Fruit fly (Drosophila melanogaster) whole organism, embryonic: ENCODE measurements around the gene HIP-R.

Source experiments
- ATbp ChIP-seq: fragments of 200-800 bp; sonication (Bioruptor generic); optimal IDR thresholded peaks from 2 replicates; lab custom pipeline; 2017; ENCODE audit warnings: missing biosample characterization, mild to moderate bottlenecking, missing genetic modification characterization, missing genetic modification reagents
- Abd-B ChIP-seq: fragments of 200-800 bp; sonication (Bioruptor generic); optimal IDR thresholded peaks from 2 replicates; lab custom pipeline; 2018; ENCODE audit warnings: missing biosample characterization, mild to moderate bottlenecking, missing genetic modification characterization, moderate library complexity
- Bdp1 ChIP-seq: fragments of 200-800 bp; sonication (Bioruptor generic); optimal IDR thresholded peaks from 3 replicates; lab custom pipeline; 2016; ENCODE audit warnings: missing biosample characterization, missing genetic modification characterization
- CG10979 ChIP-seq: fragments of 200-800 bp; sonication (Bioruptor generic); optimal IDR thresholded peaks from 2 replicates; lab custom pipeline; 2018; ENCODE audit warnings: missing biosample characterization, mild to moderate bottlenecking, missing genetic modification characterization, moderate library complexity
- CG11247 ChIP-seq: fragments of 200-800 bp; sonication (Bioruptor generic); IDR thresholded peaks from 2 replicates; pipeline ENCODE4 v1.3.6; 2022; ENCODE audit warnings: missing biosample characterization, missing genetic modification characterization
- CG11696 ChIP-seq: fragments of 200-800 bp; sonication (Bioruptor generic); IDR thresholded peaks from 2 replicates; pipeline ENCODE4 v1.3.6; 2022; ENCODE audit warnings: missing biosample characterization, missing genetic modification characterization
- CG14860 ChIP-seq: fragments of 200-800 bp; sonication (Bioruptor generic); IDR thresholded peaks from 3 replicates; pipeline ENCODE4 v1.3.6; 2022; ENCODE audit warnings: missing biosample characterization, missing genetic modification characterization; ENCODE audit not compliant: partially characterized antibody
- CG1602 ChIP-seq: fragments of 200-800 bp; sonication (Bioruptor generic); optimal IDR thresholded peaks from 3 replicates; lab custom pipeline; 2016; ENCODE audit warnings: missing biosample characterization, missing genetic modification characterization
- CG17359 ChIP-seq: fragments of 200-800 bp; sonication (Bioruptor generic); optimal IDR thresholded peaks from 3 replicates; lab custom pipeline; 2018; ENCODE audit warnings: missing biosample characterization, mild to moderate bottlenecking, missing genetic modification characterization, moderate library complexity
- CG17361 ChIP-seq: fragments of 200-800 bp; sonication (Bioruptor generic); IDR thresholded peaks from 3 replicates; pipeline ENCODE4 v1.3.6; 2022; ENCODE audit warnings: missing biosample characterization, missing genetic modification characterization
- CG17568 ChIP-seq: fragments of 200-800 bp; sonication (Bioruptor generic); optimal IDR thresholded peaks from 2 replicates; lab custom pipeline; 2018; ENCODE audit warnings: missing biosample characterization, mild to moderate bottlenecking, missing genetic modification characterization, moderate library complexity
- CG17802 ChIP-seq: fragments of 200-800 bp; sonication (Bioruptor generic); optimal IDR thresholded peaks from 2 replicates; lab custom pipeline; 2018; ENCODE audit warnings: missing biosample characterization, mild to moderate bottlenecking, missing genetic modification characterization, moderate library complexity
- CG18619 ChIP-seq: fragments of 200-800 bp; sonication (Bioruptor generic); optimal IDR thresholded peaks from 3 replicates; lab custom pipeline; 2017; ENCODE audit warnings: missing biosample characterization, mild to moderate bottlenecking, missing genetic modification characterization
- CG2120 ChIP-seq: fragments of 200-800 bp; sonication (Bioruptor generic); optimal IDR thresholded peaks from 3 replicates; lab custom pipeline; 2016; ENCODE audit warnings: missing biosample characterization, missing genetic modification characterization
- CG2202 ChIP-seq: fragments of 200-800 bp; sonication (Bioruptor generic); optimal IDR thresholded peaks from 2 replicates; lab custom pipeline; 2018; ENCODE audit warnings: missing biosample characterization, mild to moderate bottlenecking, missing genetic modification characterization
- CG31441 ChIP-seq: fragments of 200-800 bp; sonication (Bioruptor generic); IDR thresholded peaks from 2 replicates; pipeline ENCODE4 v1.3.6; 2022; ENCODE audit warnings: missing biosample characterization, missing genetic modification characterization
- CG4617 ChIP-seq: fragments of 200-800 bp; sonication (Bioruptor generic); optimal IDR thresholded peaks from 3 replicates; lab custom pipeline; 2016; ENCODE audit warnings: missing biosample characterization, missing genetic modification characterization, borderline replicate concordance
- CG5953 ChIP-seq: fragments of 200-800 bp; sonication (Bioruptor generic); IDR thresholded peaks from 2 replicates; pipeline ENCODE4 v1.3.6; 2022; ENCODE audit warnings: missing biosample characterization, missing genetic modification characterization
- CG7556 ChIP-seq: fragments of 200-800 bp; sonication (Bioruptor generic); optimal IDR thresholded peaks from 2 replicates; lab custom pipeline; 2017; ENCODE audit warnings: missing biosample characterization, mild to moderate bottlenecking, missing genetic modification characterization
- CG7786 ChIP-seq: fragments of 200-800 bp; sonication (Bioruptor generic); optimal IDR thresholded peaks from 2 replicates; lab custom pipeline; 2016; ENCODE audit warnings: missing biosample characterization, missing genetic modification characterization
- CG8359 ChIP-seq: fragments of 200-800 bp; sonication (Bioruptor generic); optimal IDR thresholded peaks from 2 replicates; lab custom pipeline; 2017; ENCODE audit warnings: missing biosample characterization, mild to moderate bottlenecking, missing genetic modification characterization, borderline replicate concordance
- CG9609 ChIP-seq: fragments of 200-800 bp; sonication (Bioruptor generic); optimal IDR thresholded peaks from 3 replicates; lab custom pipeline; 2016; ENCODE audit warnings: missing biosample characterization, missing genetic modification characterization
- Camta ChIP-seq: fragments of 200-800 bp; sonication (Bioruptor generic); optimal IDR thresholded peaks from 2 replicates; lab custom pipeline; 2016; ENCODE audit warnings: missing biosample characterization, missing genetic modification characterization
- Dek ChIP-seq: fragments of 200-800 bp; sonication (Bioruptor generic); optimal IDR thresholded peaks from 3 replicates; lab custom pipeline; 2019; ENCODE audit warnings: missing biosample characterization, mild to moderate bottlenecking, missing genetic modification characterization, moderate library complexity
- Dref ChIP-seq: fragments of 200-800 bp; sonication (Bioruptor generic); IDR thresholded peaks from 2 replicates; pipeline ENCODE4 v1.3.6; 2022; ENCODE audit warnings: missing biosample characterization, missing genetic modification characterization
- ERR ChIP-seq: fragments of 200-800 bp; sonication (Bioruptor generic); optimal IDR thresholded peaks from 2 replicates; lab custom pipeline; 2016; ENCODE audit warnings: missing biosample characterization, missing genetic modification characterization
- GATAe ChIP-seq: fragments of 200-800 bp; sonication (Bioruptor generic); conservative IDR thresholded peaks from 2 replicates; pipeline ENCODE4 v1.3.6; 2022; ENCODE audit warnings: missing biosample characterization, missing genetic modification characterization
- Hey ChIP-seq: fragments of 200-800 bp; sonication (Bioruptor generic); optimal IDR thresholded peaks from 3 replicates; lab custom pipeline; 2018; ENCODE audit warnings: missing biosample characterization, mild to moderate bottlenecking, missing genetic modification characterization
- Rfx ChIP-seq: fragments of 200-800 bp; sonication (Bioruptor generic); IDR thresholded peaks from 2 replicates; pipeline ENCODE4 v1.3.6; 2022; ENCODE audit warnings: missing biosample characterization, missing genetic modification characterization
- Rx ChIP-seq: fragments of 200-800 bp; sonication (Bioruptor generic); IDR thresholded peaks from 2 replicates; pipeline ENCODE4 v1.3.6; 2022; ENCODE audit warnings: missing biosample characterization, missing genetic modification characterization
- Six4 ChIP-seq: fragments of 200-800 bp; sonication (Bioruptor generic); optimal IDR thresholded peaks from 2 replicates; lab custom pipeline; 2016; ENCODE audit warnings: missing biosample characterization, missing genetic modification characterization
- Spps ChIP-seq: fragments of 200-800 bp; sonication (Bioruptor generic); optimal IDR thresholded peaks from 2 replicates; lab custom pipeline; 2018; ENCODE audit warnings: missing biosample characterization, mild to moderate bottlenecking, missing genetic modification characterization
- aop ChIP-seq: fragments of 200-800 bp; sonication (Bioruptor generic); IDR thresholded peaks from 2 replicates; pipeline ENCODE4 v1.3.6; 2022; ENCODE audit warnings: missing biosample characterization, missing genetic modification characterization
- bbx ChIP-seq: fragments of 200-800 bp; sonication (Bioruptor generic); IDR thresholded peaks from 2 replicates; pipeline ENCODE4 v1.3.6; 2022; ENCODE audit warnings: missing biosample characterization, missing genetic modification characterization; ENCODE audit not compliant: partially characterized antibody
- cg ChIP-seq: fragments of 200-800 bp; sonication (Bioruptor generic); optimal IDR thresholded peaks from 3 replicates; lab custom pipeline; 2019; ENCODE audit warnings: missing biosample characterization, mild to moderate bottlenecking, missing genetic modification characterization, moderate library complexity
- crol ChIP-seq: fragments of 200-800 bp; sonication (Bioruptor generic); IDR thresholded peaks from 2 replicates; pipeline ENCODE4 v1.3.6; 2022; ENCODE audit warnings: missing biosample characterization, missing genetic modification characterization
- da ChIP-seq: fragments of 200-800 bp; sonication (Bioruptor generic); optimal IDR thresholded peaks from 2 replicates; lab custom pipeline; 2016; ENCODE audit warnings: missing biosample characterization, missing genetic modification characterization
- danr ChIP-seq: fragments of 200-800 bp; sonication (Bioruptor generic); IDR thresholded peaks from 2 replicates; pipeline ENCODE4 v1.3.6; 2022; ENCODE audit warnings: missing biosample characterization, missing genetic modification characterization
- dati ChIP-seq: fragments of 200-800 bp; sonication (Bioruptor generic); IDR thresholded peaks from 2 replicates; pipeline ENCODE4 v1.3.6; 2022; ENCODE audit warnings: missing biosample characterization, missing genetic modification characterization
- grn ChIP-seq: fragments of 200-800 bp; sonication (Bioruptor generic); optimal IDR thresholded peaks from 3 replicates; lab custom pipeline; 2017; ENCODE audit warnings: missing biosample characterization, missing genetic modification characterization
- h ChIP-seq: fragments of >200 bp; optimal IDR thresholded peaks from 2 replicates; lab custom pipeline; 2017
- hb ChIP-seq: fragments of 200-800 bp; sonication (Bioruptor generic); IDR thresholded peaks from 3 replicates; pipeline ENCODE4 v1.3.6; 2022; ENCODE audit warnings: missing biosample characterization, missing genetic modification characterization; ENCODE audit not compliant: partially characterized antibody
- her ChIP-seq: fragments of 200-800 bp; sonication (Bioruptor generic); optimal IDR thresholded peaks from 2 replicates; lab custom pipeline; 2016; ENCODE audit warnings: missing biosample characterization, missing genetic modification characterization
- nerfin-1 ChIP-seq: fragments of 200-800 bp; sonication (Bioruptor generic); optimal IDR thresholded peaks from 3 replicates; lab custom pipeline; 2019; ENCODE audit warnings: missing biosample characterization, mild to moderate bottlenecking, missing genetic modification characterization, moderate library complexity
- phol ChIP-seq: fragments of 200-800 bp; sonication (Bioruptor generic); optimal IDR thresholded peaks from 3 replicates; lab custom pipeline; 2018; ENCODE audit warnings: missing biosample characterization, mild to moderate bottlenecking, missing genetic modification characterization, moderate library complexity
- pum ChIP-seq: fragments of 200-800 bp; sonication (Bioruptor generic); optimal IDR thresholded peaks from 2 replicates; lab custom pipeline; 2016; ENCODE audit warnings: missing biosample characterization, missing genetic modification characterization
- sim ChIP-seq: fragments of 200-800 bp; sonication (Bioruptor generic); IDR thresholded peaks from 2 replicates; pipeline ENCODE4 v1.3.6; 2022; ENCODE audit warnings: missing biosample characterization, missing genetic modification characterization
- tgo ChIP-seq: fragments of 200-800 bp; sonication (Bioruptor generic); IDR thresholded peaks from 3 replicates; pipeline ENCODE4 v1.3.6; 2022; ENCODE audit warnings: missing biosample characterization, missing genetic modification characterization
- unc-4 ChIP-seq: fragments of 200-800 bp; sonication (Bioruptor generic); IDR thresholded peaks from 2 replicates; pipeline ENCODE4 v1.3.6; 2022; ENCODE audit warnings: missing biosample characterization, missing genetic modification characterization; ENCODE audit not compliant: partially characterized antibody
- vfl ChIP-seq: fragments of 200-800 bp; sonication (Bioruptor generic); optimal IDR thresholded peaks from 2 replicates; lab custom pipeline; 2016; ENCODE audit warnings: missing biosample characterization, missing genetic modification characterization

The HIP-R gene

DNA sequence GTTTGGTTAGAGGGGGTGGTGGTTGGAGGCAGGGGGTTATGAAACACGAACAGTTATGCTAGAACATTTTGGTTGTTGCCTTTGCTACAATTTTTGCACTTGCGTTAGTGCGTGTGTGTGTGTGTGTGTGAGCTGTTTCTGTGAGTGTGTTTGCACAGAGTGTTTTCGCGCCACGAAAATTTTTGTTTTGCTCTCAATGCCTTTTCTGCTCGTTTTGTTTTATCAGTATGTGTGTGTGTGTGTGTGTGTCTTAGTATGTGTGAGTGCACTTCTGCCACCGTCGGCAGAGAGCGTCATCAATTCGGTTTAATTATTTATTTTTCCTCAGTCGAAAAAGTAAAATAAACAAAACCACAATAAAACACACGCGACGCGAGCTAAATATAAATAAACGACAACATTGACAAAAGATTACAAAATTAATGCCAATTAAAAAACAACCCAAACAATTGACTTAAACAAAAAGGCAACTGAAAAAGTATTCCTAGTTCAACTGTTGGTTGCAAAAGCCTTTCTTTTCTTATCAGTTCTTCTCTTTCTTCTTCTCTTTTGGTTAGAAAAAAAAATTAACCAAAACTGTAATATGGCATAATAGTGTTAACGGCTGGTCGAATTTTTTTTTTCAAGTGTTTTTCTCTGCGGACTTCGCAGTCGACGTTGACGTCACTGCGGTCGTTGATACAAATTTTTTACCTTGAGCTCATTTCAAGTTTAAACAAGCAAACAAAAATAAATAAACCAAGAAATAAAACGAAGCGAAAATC, 28.3 kb upstream of the HIP-R start (continued):
- TF ChIP-seq CG4617 (GFP tag; lab: Kevin White, UChicago) (no peak), Hey (tag; lab: Kevin White, UChicago) (no peak), CG1602 (GFP tag; lab: Kevin White, UChicago) (no peak), CG17568 (no peak), CG18619 (GFP tag; lab: Kevin White, UChicago) (peak; percentile 23), Rfx (GFP tag; lab: Robert Waterston, UW) (peak; percentile 30; the same call in 1 of the 2 replicates), pum (GFP tag; lab: Kevin White, UChicago) (no peak), her (GFP tag; lab: Kevin White, UChicago) (no peak), unc-4 (GFP tag; lab: Robert Waterston, UW) (no peak), hb (GFP tag; lab: Robert Waterston, UW) (no peak), CG8359 (GFP tag; lab: Kevin White, UChicago) (no peak), CG5953 (GFP tag; lab: Robert Waterston, UW) (no peak), sim (GFP tag; lab: Robert Waterston, UW) (no peak), CG7786 (no peak), Abd-B (GFP tag; lab: Kevin White, UChicago) (no peak), CG2202 (tag; lab: Kevin White, UChicago) (no peak), Bdp1 (GFP tag; lab: Kevin White, UChicago) (no peak), CG9609 (GFP tag; lab: Kevin White, UChicago) (no peak), CG11247 (GFP tag; lab: Robert Waterston, UW) (no peak), ERR (no peak), cg (GFP tag; lab: Kevin White, UChicago) (peak; percentile 63), h (no peak), CG2120 (peak; percentile 45), nerfin-1 (tag; lab: Kevin White, UChicago) (no peak), Camta (no peak), phol (tag; lab: Kevin White, UChicago) (peak; percentile 11), CG31441 (GFP tag; lab: Robert Waterston, UW) (peak; percentile 33; the same call in 1 of the 2 replicates), dati (GFP tag; lab: Robert Waterston, UW) (no peak), aop (no peak), ATbp (GFP tag; lab: Kevin White, UChicago) (no peak), CG7556 (GFP tag; lab: Kevin White, UChicago) (peak; percentile 20), tgo (GFP tag; lab: Robert Waterston, UW) (peak; percentile 33; the same call in 2 of the 3 replicates), CG17802 (tag; lab: Kevin White, UChicago) (no peak), CG17359 (peak; percentile 11), grn (GFP tag; lab: Kevin White, UChicago) (no peak), CG11696 (0 out of 2 replicates have a peak, but pooled peaks have one; percentile 17), vfl (GFP tag; lab: Kevin White, UChicago) (no peak), danr (0 out of 2 replicates have a peak, but pooled peaks have one; percentile 23), Dref (GFP tag; lab: Robert Waterston, UW) (no peak), da (no peak), Rx (no peak), Spps (tag; lab: Kevin White, UChicago) (no peak), CG17361 (GFP tag; lab: Robert Waterston, UW) (0 out of 3 replicates have a peak, but pooled peaks have one; percentile 45), GATAe (GFP tag; lab: Robert Waterston, UW) (no peak), bbx (GFP tag; lab: Robert Waterston, UW) (no peak), crol (no peak; the same call in none of the 2 replicates), CG10979 (tag; lab: Kevin White, UChicago) (no peak), Dek (tag; lab: Kevin White, UChicago) (no peak), CG14860 (GFP tag; lab: Robert Waterston, UW) (no peak), Six4 (GFP tag; lab: Kevin White, UChicago) (no peak)
